Worm (Caenorhabditis elegans) whole organism, mixed stage, embryonic: ENCODE results near the gene B0554.1.

Experiments used
- blmp-1 ChIP-seq: fragments of 150-350 bp; optimal IDR thresholded peaks from 2 replicates; lab custom pipeline; 2014; ENCODE audit warnings: missing biosample characterization, missing genetic modification characterization
- ces-1 ChIP-seq: fragments of 150-350 bp; optimal IDR thresholded peaks from 2 replicates; lab custom pipeline; 2014; ENCODE audit warnings: missing biosample characterization, missing genetic modification reagents, missing genetic modification characterization
- mls-2 ChIP-seq: sonication (generic microtip); optimal IDR thresholded peaks from 2 replicates; lab custom pipeline; 2016; ENCODE audit warnings: mild to moderate bottlenecking, missing genetic modification characterization, moderate library complexity, missing compliant biosample characterization
- nhr-28 ChIP-seq: fragments of 150-350 bp; optimal IDR thresholded peaks from 2 replicates; lab custom pipeline; 2014; ENCODE audit warnings: missing biosample characterization, missing genetic modification characterization
- unc-62 ChIP-seq: fragments of 150-350 bp; optimal IDR thresholded peaks from 2 replicates; lab custom pipeline; 2014; ENCODE audit warnings: missing biosample characterization, missing genetic modification reagents, missing genetic modification characterization

ce11 chrV:482860-483259 lies 44.7 kb downstream of the B0554.1 start:
- TF ChIP-seq mls-2 (tag; lab: Kevin White, UChicago) (no peak), nhr-28 (no peak), unc-62 (no peak), blmp-1 (tag; lab: Kevin White, UChicago) (no peak), ces-1 (GFP tag; lab: Kevin White, UChicago) (no peak)
